Worm (Caenorhabditis elegans): Measurements from ENCODE around the gene dig-1.

dig-1 gene

DNA sequence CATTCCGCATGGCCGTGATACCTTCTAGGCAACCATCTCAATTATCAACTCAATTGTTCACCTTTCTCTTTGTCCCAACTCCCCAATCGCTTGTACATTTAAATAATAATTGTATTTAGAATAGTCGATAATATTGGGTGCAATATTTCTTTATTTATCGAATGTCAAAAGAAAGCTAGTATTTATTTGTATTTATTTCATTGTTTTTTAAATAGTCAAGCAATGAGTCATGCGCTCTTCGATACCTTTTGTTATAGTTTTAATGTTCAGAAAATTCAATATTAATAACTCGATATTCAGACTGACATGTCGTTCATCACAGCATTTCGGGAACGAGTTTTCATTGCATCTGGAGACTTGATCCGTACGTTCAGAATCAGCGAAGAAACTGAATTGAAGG, 20.6 kb upstream of the dig-1 start, which contains the start of gene wdr-4:
Gene wdr-4 (plus strand): TSS at position 301 of the 400 bp plus-strand sequence.
- TF ChIP-seq scrt-1 (GFP tag; IDR thresholded peaks at IDR 0.05) (no peak), hmg-4 (GFP tag; optimal IDR thresholded peaks at IDR 0.05) (no peak), hnd-1 (tag; optimal IDR thresholded peaks at IDR 0.05) (no peak), tbx-37 (GFP tag; conservative IDR thresholded peaks at IDR 0.05) (no peak), tra-4 (tag; optimal IDR thresholded peaks at IDR 0.05) (no peak), ceh-13 (GFP tag; optimal IDR thresholded peaks at IDR 0.05) (no peak), flt-1 (GFP tag; IDR thresholded peaks at IDR 0.05) (no peak), tbx-11 (GFP tag; IDR thresholded peaks at IDR 0.05) (no peak), F13C5.2 (tag; optimal IDR thresholded peaks at IDR 0.05) (no peak), ceh-36 (tag; optimal IDR thresholded peaks at IDR 0.05) (no peak), sea-1 (GFP tag; conservative IDR thresholded peaks at IDR 0.05) (no peak), hmbx-1 (tag; optimal IDR thresholded peaks at IDR 0.05) (no peak), ama-1 (optimal IDR thresholded peaks at IDR 0.05) (no peak), ets-7 (tag; optimal IDR thresholded peaks at IDR 0.05) (no peak), B0310.2 (tag; optimal IDR thresholded peaks at IDR 0.05) (no peak), pes-1 (GFP tag; IDR thresholded peaks at IDR 0.05) (no peak), aly-1 (tag; optimal IDR thresholded peaks at IDR 0.05) (no peak)

DNA sequence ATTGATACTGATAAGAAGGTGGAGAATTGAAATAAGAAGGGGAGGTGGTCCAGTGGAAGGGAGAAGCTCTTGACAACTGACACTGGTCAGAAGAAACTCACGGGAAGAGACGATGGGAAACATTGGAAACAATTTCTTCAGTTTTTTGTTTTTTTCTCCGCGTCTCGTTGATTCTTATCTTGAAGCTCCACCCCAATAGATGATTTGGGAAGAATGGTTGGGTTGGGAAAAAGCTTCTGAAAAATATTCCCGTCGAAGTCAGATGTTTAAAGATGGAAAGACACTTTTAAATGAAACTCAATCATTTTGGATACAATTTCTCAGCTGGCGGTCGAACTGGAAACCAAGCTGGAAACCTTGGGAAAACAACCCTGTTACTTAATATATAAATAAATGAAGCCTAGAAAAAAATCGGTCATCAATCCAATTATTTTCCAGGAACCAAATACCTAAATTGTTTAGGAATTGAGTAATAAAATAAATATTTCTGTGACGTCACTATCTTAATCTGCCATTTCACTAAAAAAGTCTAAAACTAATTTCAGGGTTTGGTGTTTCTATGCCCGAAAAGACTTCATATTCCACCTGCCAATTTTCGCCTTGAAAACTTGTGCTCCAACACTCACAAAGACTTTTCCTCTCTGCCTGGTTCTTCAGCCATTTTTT, 15.8 kb upstream of the dig-1 start, which contains the start of the genes Y102E9.5 and odr-4:
Gene Y102E9.5 (minus strand): TSS at position 101 of the 666 bp plus-strand sequence.
Gene odr-4 (plus strand): TSS at position 616 of the 666 bp plus-strand sequence.
- TF ChIP-seq scrt-1 (GFP tag; IDR thresholded peaks at IDR 0.05) (no peak), tra-4 (tag; optimal IDR thresholded peaks at IDR 0.05) (no peak), aly-1 (tag; optimal IDR thresholded peaks at IDR 0.05) (no peak), ets-7 (tag; optimal IDR thresholded peaks at IDR 0.05) (no peak), sea-1 (GFP tag; conservative IDR thresholded peaks at IDR 0.05) (no peak)

DNA sequence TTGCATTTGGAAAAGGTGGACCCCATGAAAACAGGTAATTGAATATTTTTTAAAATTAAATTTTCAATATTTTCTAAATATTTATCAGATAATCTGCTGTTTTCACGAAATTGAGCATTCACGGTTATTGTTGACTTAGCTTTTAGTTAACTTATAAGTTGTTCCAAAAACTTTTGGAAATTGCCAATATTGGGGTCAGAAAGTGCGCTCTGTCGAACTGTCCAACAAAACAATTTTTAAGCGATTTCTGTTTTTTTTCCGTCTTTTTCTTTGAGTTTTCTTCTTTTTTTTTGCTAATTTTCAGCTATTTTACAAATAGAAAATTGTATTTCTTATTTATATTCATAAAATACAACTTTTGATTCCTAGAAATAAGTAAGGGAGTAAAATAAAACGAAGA, 14.8 kb upstream of the dig-1 start:
- TF ChIP-seq F13C5.2 (tag; optimal IDR thresholded peaks at IDR 0.05) (no peak), flt-1 (GFP tag; IDR thresholded peaks at IDR 0.05) (no peak), hnd-1 (tag; optimal IDR thresholded peaks at IDR 0.05) (no peak), ets-7 (tag; optimal IDR thresholded peaks at IDR 0.05) (no peak), hmbx-1 (tag; optimal IDR thresholded peaks at IDR 0.05) (no peak), ama-1 (optimal IDR thresholded peaks at IDR 0.05) (no peak), hmg-4 (GFP tag; optimal IDR thresholded peaks at IDR 0.05) (no peak), tra-4 (tag; optimal IDR thresholded peaks at IDR 0.05) (no peak), scrt-1 (GFP tag; IDR thresholded peaks at IDR 0.05) (no peak), tbx-11 (GFP tag; IDR thresholded peaks at IDR 0.05) (no peak), pes-1 (GFP tag; IDR thresholded peaks at IDR 0.05) (no peak), B0310.2 (tag; optimal IDR thresholded peaks at IDR 0.05) (no peak), ceh-13 (GFP tag; optimal IDR thresholded peaks at IDR 0.05) (no peak), ceh-36 (tag; optimal IDR thresholded peaks at IDR 0.05) (no peak), tbx-37 (GFP tag; conservative IDR thresholded peaks at IDR 0.05) (no peak), aly-1 (tag; optimal IDR thresholded peaks at IDR 0.05) (no peak), sea-1 (GFP tag; conservative IDR thresholded peaks at IDR 0.05) (no peak)

DNA sequence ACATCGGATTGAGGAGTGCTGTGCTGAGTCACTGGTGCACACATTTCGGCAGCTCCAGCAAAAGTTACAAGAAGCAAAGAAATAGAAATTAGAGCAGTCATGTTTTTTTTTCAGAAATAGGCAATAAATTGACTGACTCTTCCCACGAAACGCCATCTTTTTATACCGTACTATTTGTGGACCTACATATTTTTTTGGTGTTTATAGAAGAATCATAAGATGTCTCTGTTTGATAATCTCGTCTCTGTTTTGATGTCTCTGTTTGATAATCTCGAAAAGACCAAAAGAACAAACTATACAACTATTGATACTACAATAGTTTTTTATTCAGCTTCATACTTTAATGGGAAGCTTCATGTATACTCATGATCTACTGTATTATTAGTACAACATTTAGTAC, 11.7 kb upstream of the dig-1 start, which contains the start of gene Y102E9.3:
Gene Y102E9.3 (minus strand): TSS at position 101 of the 400 bp plus-strand sequence.
- no peak for TF ChIP-seq pes-1 (GFP tag; IDR thresholded peaks at IDR 0.05)
- no peak for TF ChIP-seq hnd-1 (tag; optimal IDR thresholded peaks at IDR 0.05)
- no peak for TF ChIP-seq hmbx-1 (tag; optimal IDR thresholded peaks at IDR 0.05)
- no peak for TF ChIP-seq flt-1 (GFP tag; IDR thresholded peaks at IDR 0.05)
- TF ChIP-seq aly-1 (tag; optimal IDR thresholded peaks at IDR 0.05) = no peak
- no peak for TF ChIP-seq tra-4 (tag; optimal IDR thresholded peaks at IDR 0.05)
- no peak for TF ChIP-seq F13C5.2 (tag; optimal IDR thresholded peaks at IDR 0.05)
- TF ChIP-seq ceh-36 (tag; optimal IDR thresholded peaks at IDR 0.05) = no peak
- TF ChIP-seq ama-1 (optimal IDR thresholded peaks at IDR 0.05) = no peak
- no peak for TF ChIP-seq sea-1 (GFP tag; conservative IDR thresholded peaks at IDR 0.05)
- no peak for TF ChIP-seq ceh-13 (GFP tag; optimal IDR thresholded peaks at IDR 0.05)
- TF ChIP-seq ets-7 (tag; optimal IDR thresholded peaks at IDR 0.05) = no peak
- TF ChIP-seq tbx-11 (GFP tag; IDR thresholded peaks at IDR 0.05) = no peak
- no peak for TF ChIP-seq scrt-1 (GFP tag; IDR thresholded peaks at IDR 0.05)
- TF ChIP-seq B0310.2 (tag; optimal IDR thresholded peaks at IDR 0.05) = no peak
- TF ChIP-seq tbx-37 (GFP tag; conservative IDR thresholded peaks at IDR 0.05) = no peak
- TF ChIP-seq hmg-4 (GFP tag; optimal IDR thresholded peaks at IDR 0.05) = no peak

DNA sequence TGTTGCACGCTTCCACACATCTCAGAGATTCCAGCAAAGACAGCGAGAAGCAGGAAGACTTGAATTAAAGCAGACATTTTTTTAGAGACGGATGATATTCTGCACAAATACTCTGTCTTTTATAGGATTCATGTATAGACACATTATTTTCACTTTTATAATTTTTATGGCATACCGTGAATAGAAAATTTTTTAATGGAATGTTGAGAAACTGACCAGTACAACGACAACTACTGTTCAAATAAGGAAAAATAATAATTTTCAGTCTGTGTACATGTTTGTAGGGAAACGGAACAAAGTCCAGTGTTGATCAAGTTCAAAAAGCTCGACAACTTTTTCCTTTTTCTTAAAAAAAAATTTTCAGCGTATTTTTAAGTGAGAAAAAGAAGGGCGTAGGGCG, 9.5 kb upstream of the dig-1 start, which contains the start of gene Y102E9.6:
Gene Y102E9.6 (minus strand): TSS at position 101 of the 400 bp plus-strand sequence.
- TF ChIP-seq F13C5.2 (tag; optimal IDR thresholded peaks at IDR 0.05) (no peak), tbx-11 (GFP tag; IDR thresholded peaks at IDR 0.05) (no peak), pes-1 (GFP tag; IDR thresholded peaks at IDR 0.05) (no peak), hmg-4 (GFP tag; optimal IDR thresholded peaks at IDR 0.05) (no peak), scrt-1 (GFP tag; IDR thresholded peaks at IDR 0.05) (no peak), hmbx-1 (tag; optimal IDR thresholded peaks at IDR 0.05) (no peak), ama-1 (optimal IDR thresholded peaks at IDR 0.05) (no peak), ets-7 (tag; optimal IDR thresholded peaks at IDR 0.05) (no peak), tbx-37 (GFP tag; conservative IDR thresholded peaks at IDR 0.05) (no peak), tra-4 (tag; optimal IDR thresholded peaks at IDR 0.05) (no peak), ceh-13 (GFP tag; optimal IDR thresholded peaks at IDR 0.05) (no peak), hnd-1 (tag; optimal IDR thresholded peaks at IDR 0.05) (no peak), B0310.2 (tag; optimal IDR thresholded peaks at IDR 0.05) (no peak), aly-1 (tag; optimal IDR thresholded peaks at IDR 0.05) (no peak), ceh-36 (tag; optimal IDR thresholded peaks at IDR 0.05) (no peak), flt-1 (GFP tag; IDR thresholded peaks at IDR 0.05) (no peak), sea-1 (GFP tag; conservative IDR thresholded peaks at IDR 0.05) (no peak)

DNA sequence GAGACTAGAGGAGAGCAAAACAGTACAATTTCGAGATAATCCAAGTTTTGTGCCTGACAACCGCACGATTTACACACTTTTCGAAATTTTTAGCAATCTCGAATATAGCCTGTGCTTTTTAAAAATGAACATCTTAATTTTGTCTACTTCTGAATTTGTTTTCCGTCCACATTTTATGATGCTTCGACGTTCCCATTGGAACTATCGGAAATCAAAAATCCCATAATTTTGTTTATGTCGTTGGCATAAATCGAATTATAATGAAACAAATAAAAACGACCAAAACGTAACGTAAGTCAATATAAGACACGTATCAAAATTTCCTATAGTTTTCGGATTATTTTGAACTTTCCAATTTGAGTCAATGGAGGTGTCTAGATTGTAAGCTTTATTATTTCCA, 9.1 kb upstream of the dig-1 start, which contains the start of gene K07E12.2:
Gene K07E12.2 (plus strand): TSS at position 301 of the 400 bp plus-strand sequence.
- TF ChIP-seq hnd-1 (tag; optimal IDR thresholded peaks at IDR 0.05) (no peak), flt-1 (GFP tag; IDR thresholded peaks at IDR 0.05) (no peak), tbx-37 (GFP tag; conservative IDR thresholded peaks at IDR 0.05) (no peak), tra-4 (tag; optimal IDR thresholded peaks at IDR 0.05) (no peak), hmg-4 (GFP tag; optimal IDR thresholded peaks at IDR 0.05) (no peak), ceh-36 (tag; optimal IDR thresholded peaks at IDR 0.05) (no peak), ets-7 (tag; optimal IDR thresholded peaks at IDR 0.05) (no peak), pes-1 (GFP tag; IDR thresholded peaks at IDR 0.05) (no peak), F13C5.2 (tag; optimal IDR thresholded peaks at IDR 0.05) (no peak), tbx-11 (GFP tag; IDR thresholded peaks at IDR 0.05) (no peak), scrt-1 (GFP tag; IDR thresholded peaks at IDR 0.05) (no peak), aly-1 (tag; optimal IDR thresholded peaks at IDR 0.05) (no peak), B0310.2 (tag; optimal IDR thresholded peaks at IDR 0.05) (no peak), ceh-13 (GFP tag; optimal IDR thresholded peaks at IDR 0.05) (no peak), sea-1 (GFP tag; conservative IDR thresholded peaks at IDR 0.05) (no peak), hmbx-1 (tag; optimal IDR thresholded peaks at IDR 0.05) (no peak)
